Fruit fly (Drosophila melanogaster): Measurements from ENCODE around the gene CG11779.

Gene CG11779

DNA sequence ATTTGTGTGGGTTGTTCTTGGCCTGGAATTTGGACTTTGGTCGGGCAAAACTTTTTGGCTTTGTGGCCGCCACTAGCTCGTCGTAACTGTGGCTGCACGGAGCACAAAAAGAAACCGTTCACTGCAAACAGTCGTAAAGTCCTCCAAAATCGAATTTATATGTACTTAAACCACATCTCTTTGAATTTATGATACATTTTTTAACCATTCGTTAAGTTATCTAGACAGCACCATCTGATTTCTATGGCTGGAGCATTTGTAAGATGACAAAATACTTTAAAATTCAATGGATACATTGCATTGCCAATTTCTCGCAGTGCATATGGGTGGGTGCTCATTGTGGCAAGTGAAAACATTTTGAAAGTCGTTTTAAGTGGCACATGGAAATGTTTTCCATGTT, 55.6 kb downstream of the CG11779 start (continued):
- TF ChIP-seq Atf-2 (GFP tag; optimal IDR thresholded peaks at IDR 0.05) (no peak), nmo (GFP tag; optimal IDR thresholded peaks at IDR 0.05) (peak; percentile 10), CG1603 (tag; optimal IDR thresholded peaks at IDR 0.05) (peak; percentile 48), run (tag; optimal IDR thresholded peaks at IDR 0.05) (no peak), ems (GFP tag; optimal IDR thresholded peaks at IDR 0.05) (no peak), Gsc (GFP tag; IDR thresholded peaks at IDR 0.05) (no peak), CG9437 (GFP tag; optimal IDR thresholded peaks at IDR 0.05) (no peak), Lhr (GFP tag; optimal IDR thresholded peaks at IDR 0.05) (no peak), en (GFP tag; optimal IDR thresholded peaks at IDR 0.05) (no peak), zf30C (GFP tag; optimal IDR thresholded peaks at IDR 0.05) (no peak), CG2712 (tag; optimal IDR thresholded peaks at IDR 0.05) (peak; percentile 0), dmrt99B (tag; optimal IDR thresholded peaks at IDR 0.05) (peak; percentile 9), Taf1 (GFP tag; IDR thresholded peaks at IDR 0.05) (no peak), sens (GFP tag) (peak; percentile 70), CG8290 (GFP tag; optimal IDR thresholded peaks at IDR 0.05) (no peak), CG8290 (tag; optimal IDR thresholded peaks at IDR 0.05) (no peak), dysf (GFP tag; IDR thresholded peaks at IDR 0.05) (0 out of 3 replicates have a peak, but pooled peaks have one; percentile 12), row (GFP tag; IDR thresholded peaks at IDR 0.05) (0 out of 3 replicates have a peak, but pooled peaks have one; percentile 10), CG31441 (GFP tag; IDR thresholded peaks at IDR 0.05) (0 out of 2 replicates have a peak, but pooled peaks have one; percentile 35), hbn (GFP tag; IDR thresholded peaks at IDR 0.05; ENCODE audit: partially characterized antibody) (no peak), Sox102F (GFP tag; optimal IDR thresholded peaks at IDR 0.05) (peak; percentile 25)

All from whole organism, embryonic.